Fruit fly (Drosophila melanogaster) whole organism, adult: ENCODE results near the gene CG3793.

Experiments used
- CG11617 ChIP-seq: fragments of 200-800 bp; sonication (Bioruptor generic); optimal IDR thresholded peaks from 2 replicates; lab custom pipeline; 2017; ENCODE audit warnings: mild to moderate bottlenecking, missing biosample characterization, missing genetic modification reagents, missing genetic modification characterization
- CG12768 ChIP-seq: fragments of 200-800 bp; sonication (Bioruptor generic); optimal IDR thresholded peaks from 2 replicates; lab custom pipeline; 2017; ENCODE audit warnings: missing biosample characterization, missing genetic modification characterization, mild to moderate bottlenecking, moderate library complexity, missing genetic modification reagents
- CG14711 ChIP-seq: fragments of 200-800 bp; sonication (Bioruptor generic); optimal IDR thresholded peaks from 2 replicates; lab custom pipeline; 2018; ENCODE audit warnings: missing biosample characterization, mild to moderate bottlenecking, missing genetic modification characterization, moderate library complexity
- CG1620 ChIP-seq: fragments of 200-800 bp; sonication (Bioruptor generic); optimal IDR thresholded peaks from 2 replicates; lab custom pipeline; 2016; ENCODE audit warnings: missing biosample characterization, missing genetic modification characterization
- CG33017 ChIP-seq: fragments of 200-800 bp; sonication (Bioruptor generic); optimal IDR thresholded peaks from 2 replicates; lab custom pipeline; 2018; ENCODE audit warnings: missing biosample characterization, mild to moderate bottlenecking, missing genetic modification characterization, moderate library complexity
- CG5204 ChIP-seq: fragments of 200-800 bp; sonication (Bioruptor generic); optimal IDR thresholded peaks from 2 replicates; lab custom pipeline; 2016; ENCODE audit warnings: missing biosample characterization, missing genetic modification characterization
- CG7045 ChIP-seq: fragments of 200-800 bp; sonication (Bioruptor generic); optimal IDR thresholded peaks from 2 replicates; lab custom pipeline; 2017; ENCODE audit warnings: missing biosample characterization, mild to moderate bottlenecking, missing genetic modification characterization
- CG7101 ChIP-seq: fragments of 200-800 bp; sonication (Bioruptor generic); optimal IDR thresholded peaks from 2 replicates; lab custom pipeline; 2018; ENCODE audit warnings: missing biosample characterization, mild to moderate bottlenecking, missing genetic modification characterization, moderate library complexity
- Clk ChIP-seq: fragments of 200-800 bp; sonication (Bioruptor generic); optimal IDR thresholded peaks from 2 replicates; lab custom pipeline; 2017; ENCODE audit warnings: missing biosample characterization, missing genetic modification characterization
- Crg-1 ChIP-seq: fragments of 200-800 bp; sonication (Bioruptor generic); optimal IDR thresholded peaks from 2 replicates; lab custom pipeline; 2016; ENCODE audit warnings: missing biosample characterization, missing genetic modification characterization
- Hr96 ChIP-seq: fragments of 200-800 bp; sonication (Bioruptor generic); optimal IDR thresholded peaks from 2 replicates; lab custom pipeline; 2016; ENCODE audit warnings: missing biosample characterization, missing genetic modification characterization
- Mnt ChIP-seq: fragments of 200-800 bp; sonication (Bioruptor generic); optimal IDR thresholded peaks from 2 replicates; lab custom pipeline; 2016; ENCODE audit warnings: missing biosample characterization, mild to moderate bottlenecking, missing genetic modification characterization
- bab1 ChIP-seq: fragments of 200-800 bp; sonication (Bioruptor generic); optimal IDR thresholded peaks from 3 replicates; lab custom pipeline; 2019; ENCODE audit warnings: missing biosample characterization, mild to moderate bottlenecking, missing genetic modification characterization, moderate library complexity
- cic ChIP-seq: fragments of 200-800 bp; sonication (Bioruptor generic); optimal IDR thresholded peaks from 2 replicates; lab custom pipeline; 2017; ENCODE audit warnings: missing biosample characterization, mild to moderate bottlenecking, missing genetic modification characterization, moderate library complexity
- cnc ChIP-seq, 2 experiments: fragments of >200 bp; optimal IDR thresholded peaks; 2 replicates each; lab custom pipeline; 2017
- kay ChIP-seq: fragments of 200-800 bp; sonication (Bioruptor generic); peaks from one replicate; lab custom pipeline; 2016; ENCODE audit warnings: missing biosample characterization, missing genetic modification characterization, borderline replicate concordance
- ovo ChIP-seq: fragments of 200-800 bp; sonication (Bioruptor generic); optimal IDR thresholded peaks from 2 replicates; lab custom pipeline; 2016; ENCODE audit warnings: missing biosample characterization, missing genetic modification characterization
- pad ChIP-seq: fragments of 200-800 bp; sonication (Bioruptor generic); optimal IDR thresholded peaks from 3 replicates; lab custom pipeline; 2017; ENCODE audit warnings: missing biosample characterization, missing genetic modification characterization, mild to moderate bottlenecking, moderate library complexity, missing genetic modification reagents
- tj ChIP-seq: fragments of 200-800 bp; sonication (Bioruptor generic); optimal IDR thresholded peaks from 3 replicates; lab custom pipeline; 2017; ENCODE audit warnings: missing biosample characterization, mild to moderate bottlenecking, missing genetic modification characterization, moderate library complexity
- toe ChIP-seq: fragments of 200-800 bp; sonication (Bioruptor generic); optimal IDR thresholded peaks from 2 replicates; lab custom pipeline; 2016; ENCODE audit warnings: missing biosample characterization, missing genetic modification characterization

Gene CG3793

DNA sequence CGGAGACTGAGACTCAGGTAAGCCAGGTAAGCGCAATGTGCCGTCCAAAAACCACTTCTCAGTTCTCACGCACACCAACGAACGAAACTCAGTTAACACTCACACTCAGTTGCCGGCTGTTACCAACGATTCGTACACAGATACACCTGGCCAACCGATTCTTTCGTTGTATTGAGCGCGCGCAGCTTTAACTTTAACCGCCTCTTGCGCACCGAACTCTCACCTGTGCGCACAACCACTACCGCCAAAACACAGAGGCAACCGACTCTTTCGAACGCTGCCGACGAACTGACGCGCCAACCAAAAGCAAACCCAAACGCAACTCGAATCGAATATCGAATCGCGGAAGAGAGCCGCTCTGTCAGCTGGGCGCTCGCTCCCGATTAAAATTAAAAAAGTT is 1.6 kb upstream of the CG3793 start, which contains the start of gene Gli:
Gene Gli, minus strand, starts transcription at position 293 of the 400 bp plus-strand sequence.
- no peak for TF ChIP-seq Hr96
- no peak for TF ChIP-seq pad (GFP tag; lab: Kevin White, UChicago)
- peak; percentile 26 for TF ChIP-seq CG33017 (tag; lab: Kevin White, UChicago)
- peak; percentile 46 for TF ChIP-seq Mnt (GFP tag; lab: Kevin White, UChicago)
- TF ChIP-seq kay (GFP tag; lab: Kevin White, UChicago) = no peak
- TF ChIP-seq cic = peak; percentile 53
- peak; percentile 22 for TF ChIP-seq CG7101
- peak; percentile 28 for TF ChIP-seq bab1 (GFP tag; lab: Kevin White, UChicago)
- peak; percentile 68 for TF ChIP-seq tj

DNA sequence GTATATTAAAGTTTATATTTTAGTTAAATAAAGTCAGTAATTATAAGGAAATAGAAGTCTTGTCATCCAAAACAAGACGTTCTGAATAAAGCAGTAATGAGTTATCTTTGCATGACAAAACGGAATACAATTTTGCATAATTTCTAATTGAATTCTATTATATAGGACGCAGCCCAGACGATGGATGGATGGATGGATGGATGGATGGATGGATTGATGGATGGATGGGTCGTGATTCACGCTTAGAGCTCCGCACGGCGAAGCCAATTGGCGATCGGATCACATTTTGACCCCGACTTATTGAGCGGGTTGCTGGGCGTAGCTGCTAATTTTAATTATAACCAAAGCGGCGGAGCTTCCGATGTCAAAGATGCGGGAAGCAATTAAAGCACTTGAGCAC is 619 bp upstream of the CG3793 start:
- no peak for TF ChIP-seq Hr96
- no peak for TF ChIP-seq Clk (GFP tag; lab: Kevin White, UChicago)
- no peak for TF ChIP-seq cic
- no peak for TF ChIP-seq Crg-1
- TF ChIP-seq CG7101 = no peak
- no peak for TF ChIP-seq ovo (GFP tag; lab: Kevin White, UChicago)
- TF ChIP-seq CG5204 (GFP tag; lab: Kevin White, UChicago) = no peak
- TF ChIP-seq cnc (optimal IDR thresholded peaks at IDR 0.05; lab: Kevin White, UChicago) = no peak
- TF ChIP-seq CG1620 (GFP tag; lab: Kevin White, UChicago) = no peak
- no peak for TF ChIP-seq tj
- TF ChIP-seq toe (GFP tag; lab: Kevin White, UChicago) = no peak
- TF ChIP-seq kay (GFP tag; lab: Kevin White, UChicago) = no peak
- TF ChIP-seq CG7045 (GFP tag; lab: Kevin White, UChicago) = no peak
- no peak for TF ChIP-seq Mnt (GFP tag; lab: Kevin White, UChicago)
- no peak for TF ChIP-seq CG14711 (tag; lab: Kevin White, UChicago)
- TF ChIP-seq CG12768 (GFP tag; lab: Kevin White, UChicago) = no peak
- no peak for TF ChIP-seq CG33017 (tag; lab: Kevin White, UChicago)
- TF ChIP-seq CG11617 (GFP tag; lab: Kevin White, UChicago) = no peak

DNA sequence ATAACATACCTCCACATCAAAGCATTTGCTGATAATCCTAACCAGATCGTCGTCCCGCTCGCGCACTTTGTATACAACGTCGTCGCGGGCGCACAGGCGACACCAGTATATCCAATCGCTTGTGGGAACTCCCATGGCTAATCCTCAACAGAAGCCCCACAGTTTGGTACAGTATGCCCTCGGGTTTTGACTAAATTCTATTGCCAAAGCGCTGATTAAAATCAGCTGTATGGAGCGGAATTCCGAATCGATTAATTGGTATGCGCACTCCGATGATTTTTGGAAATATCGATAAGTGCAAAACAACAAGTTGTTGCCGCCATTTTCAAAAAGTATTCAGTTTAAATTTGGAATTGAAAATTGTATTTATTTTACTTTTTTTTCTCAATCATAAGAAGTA is 4.1 kb downstream of the CG3793 start, which contains the start of gene wek:
Gene wek, minus strand, starts transcription at position 253 of the 400 bp plus-strand sequence.
- TF ChIP-seq cnc (optimal IDR thresholded peaks at IDR 0.05; lab: Kevin White, UChicago) = no peak
- no peak for TF ChIP-seq tj
- no peak for TF ChIP-seq bab1 (GFP tag; lab: Kevin White, UChicago)
- TF ChIP-seq Mnt (GFP tag; lab: Kevin White, UChicago) = no peak
- no peak for TF ChIP-seq kay (GFP tag; lab: Kevin White, UChicago)

DNA sequence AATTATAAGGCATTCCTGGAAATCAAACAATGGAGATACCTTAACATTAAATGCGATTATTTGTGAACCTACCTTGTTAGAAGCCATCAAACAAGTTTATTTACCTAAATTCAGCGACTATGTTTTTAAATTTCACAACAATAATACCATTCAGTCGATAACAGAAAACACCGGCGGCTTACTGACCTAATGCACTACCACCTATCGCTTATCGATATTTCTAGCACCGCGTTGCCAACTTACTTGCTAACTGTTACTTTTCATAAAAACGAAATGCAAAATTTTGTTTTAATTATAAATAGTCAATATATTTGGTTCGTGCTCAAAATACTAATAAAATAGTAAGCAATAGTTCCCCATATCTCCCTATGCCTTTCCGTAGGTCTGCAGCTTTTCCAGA is 7.0 kb downstream of the CG3793 start, which contains the start of gene Ku80:
Gene Ku80, minus strand, starts transcription at position 182 of the 400 bp plus-strand sequence.
- TF ChIP-seq cic (no peak), kay (GFP tag; lab: Kevin White, UChicago) (peak; percentile 22)

DNA sequence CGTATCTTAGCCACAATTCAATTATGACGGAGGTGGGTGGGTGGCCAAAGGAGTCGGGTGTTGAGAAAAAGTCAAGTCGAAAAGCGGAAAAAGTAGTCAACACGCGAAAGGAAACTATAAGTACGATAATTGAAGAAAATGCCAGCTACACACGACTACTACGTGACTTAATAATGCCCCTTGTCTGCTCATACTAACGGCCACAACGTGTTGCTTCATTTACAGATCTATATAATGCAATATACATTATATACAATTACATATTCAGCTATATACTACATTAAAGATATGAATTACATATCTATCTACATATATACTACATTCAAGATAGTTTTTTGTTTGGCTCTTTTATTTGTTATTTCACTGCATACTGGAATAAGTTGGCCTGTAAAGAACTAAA is 9.0 kb downstream of the CG3793 start, which contains the start of gene CG31826:
Gene CG31826, minus strand, starts transcription at position 101 of the 400 bp plus-strand sequence.
- TF ChIP-seq bab1 (GFP tag; lab: Kevin White, UChicago) (no peak), Crg-1 (no peak), CG7101 (no peak), CG5204 (GFP tag; lab: Kevin White, UChicago) (no peak), Hr96 (no peak)

DNA sequence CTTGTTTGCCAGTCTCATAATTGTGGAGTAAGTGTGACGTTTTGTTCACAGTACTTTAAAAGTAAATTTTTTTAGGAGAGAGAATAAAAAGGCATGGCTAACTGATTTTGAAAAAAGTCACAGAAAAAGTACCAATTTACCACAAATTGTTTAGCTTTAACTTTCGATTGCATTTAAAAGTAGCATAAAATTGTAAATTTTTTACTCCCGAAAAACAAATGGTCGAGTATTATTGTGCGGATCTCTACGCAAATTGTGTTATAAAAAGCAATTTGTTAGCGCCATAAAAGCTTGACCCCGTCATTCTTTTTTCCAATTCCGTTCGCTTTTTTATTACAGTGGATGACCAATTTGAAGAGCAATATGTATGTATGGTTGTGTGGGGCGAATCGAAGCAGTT is 12.7 kb downstream of the CG3793 start, which contains the start of gene CG43760:
Gene CG43760, minus strand, starts transcription at position 101 of the 400 bp plus-strand sequence.
- no peak for TF ChIP-seq CG33017 (tag; lab: Kevin White, UChicago)
- no peak for TF ChIP-seq Clk (GFP tag; lab: Kevin White, UChicago)
- no peak for TF ChIP-seq CG5204 (GFP tag; lab: Kevin White, UChicago)
- no peak for TF ChIP-seq CG14711 (tag; lab: Kevin White, UChicago)
- no peak for TF ChIP-seq ovo (GFP tag; lab: Kevin White, UChicago)
- no peak for TF ChIP-seq CG12768 (GFP tag; lab: Kevin White, UChicago)
- no peak for TF ChIP-seq tj
- no peak for TF ChIP-seq CG11617 (GFP tag; lab: Kevin White, UChicago)

DNA sequence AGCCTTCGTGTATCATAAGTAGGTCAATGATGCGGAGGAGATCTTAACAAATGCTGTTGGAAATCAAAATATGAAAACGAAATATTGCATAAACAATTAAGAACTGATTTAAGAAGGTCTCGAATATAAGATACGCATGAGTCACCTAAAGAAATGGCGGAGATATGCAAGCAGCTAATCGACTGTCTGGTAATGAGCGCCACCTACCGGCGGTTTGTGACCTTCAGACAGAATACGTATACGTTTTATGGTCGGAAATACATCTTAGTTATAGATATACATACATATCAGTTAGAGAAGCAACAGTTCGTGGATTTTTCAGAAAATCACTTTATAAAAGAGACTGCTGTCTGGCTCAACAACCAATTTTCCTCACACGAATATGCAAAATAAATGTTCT is 19.0 kb downstream of the CG3793 start:
- TF ChIP-seq ovo (GFP tag; lab: Kevin White, UChicago) (no peak), Mnt (GFP tag; lab: Kevin White, UChicago) (no peak), CG33017 (tag; lab: Kevin White, UChicago) (no peak), CG14711 (tag; lab: Kevin White, UChicago) (no peak), CG7045 (GFP tag; lab: Kevin White, UChicago) (no peak), Crg-1 (no peak), CG12768 (GFP tag; lab: Kevin White, UChicago) (no peak), CG7101 (no peak), Clk (GFP tag; lab: Kevin White, UChicago) (no peak), pad (GFP tag; lab: Kevin White, UChicago) (no peak), toe (GFP tag; lab: Kevin White, UChicago) (no peak), CG5204 (GFP tag; lab: Kevin White, UChicago) (no peak)
